Fruit fly (Drosophila melanogaster) whole organism, embryonic: ENCODE results near the gene CG7029.

Source experiments
- CG10209 ChIP-seq: fragments of 200-800 bp; sonication (Bioruptor generic); optimal IDR thresholded peaks from 3 replicates; lab custom pipeline; 2017; ENCODE audit warnings: missing biosample characterization, mild to moderate bottlenecking, missing genetic modification characterization, missing genetic modification reagents
- CG1024 ChIP-seq: fragments of 200-800 bp; sonication (Bioruptor generic); IDR thresholded peaks from 2 replicates; pipeline ENCODE4 v1.3.6; 2022; ENCODE audit warnings: missing biosample characterization, missing genetic modification characterization
- CG15011 ChIP-seq: fragments of 200-800 bp; sonication (Bioruptor generic); optimal IDR thresholded peaks from 3 replicates; lab custom pipeline; 2018; ENCODE audit warnings: missing biosample characterization, mild to moderate bottlenecking, missing genetic modification characterization
- CG1792 ChIP-seq: fragments of 200-800 bp; sonication (Bioruptor generic); optimal IDR thresholded peaks from 2 replicates; lab custom pipeline; 2016; ENCODE audit warnings: missing biosample characterization, missing genetic modification characterization
- CG32532 ChIP-seq: fragments of 200-800 bp; sonication (Bioruptor generic); IDR thresholded peaks from 2 replicates; pipeline ENCODE4 v1.3.6; 2022; ENCODE audit warnings: missing biosample characterization, missing genetic modification characterization
- CG3407 ChIP-seq: fragments of 200-800 bp; sonication (Bioruptor generic); optimal IDR thresholded peaks from 2 replicates; lab custom pipeline; 2018; ENCODE audit warnings: missing biosample characterization, mild to moderate bottlenecking, missing genetic modification characterization
- CG34224 ChIP-seq: fragments of 200-800 bp; sonication (Bioruptor generic); IDR thresholded peaks from 3 replicates; pipeline ENCODE4 v1.3.6; 2022; ENCODE audit warnings: missing biosample characterization, missing genetic modification characterization; ENCODE audit not compliant: partially characterized antibody
- CG3847 ChIP-seq: fragments of 200-800 bp; sonication (Bioruptor generic); IDR thresholded peaks from 2 replicates; pipeline ENCODE4 v1.3.6; 2022; ENCODE audit warnings: missing biosample characterization, missing genetic modification characterization
- CG4282 ChIP-seq: fragments of 200-800 bp; sonication (Bioruptor generic); optimal IDR thresholded peaks from 2 replicates; lab custom pipeline; 2016; ENCODE audit warnings: missing biosample characterization, missing genetic modification characterization
- CG4730 ChIP-seq: fragments of 200-800 bp; sonication (Bioruptor generic); IDR thresholded peaks from 2 replicates; pipeline ENCODE4 v1.3.6; 2022; ENCODE audit warnings: missing biosample characterization, missing genetic modification characterization
- CG4854 ChIP-seq: fragments of 200-800 bp; sonication (Bioruptor generic); optimal IDR thresholded peaks from 2 replicates; lab custom pipeline; 2016; ENCODE audit warnings: missing biosample characterization, missing genetic modification characterization, inconsistent platforms
- CG6683 ChIP-seq: fragments of 200-800 bp; sonication (Bioruptor generic); optimal IDR thresholded peaks from 2 replicates; lab custom pipeline; 2017; ENCODE audit warnings: missing biosample characterization, mild to moderate bottlenecking, missing genetic modification characterization, missing genetic modification reagents
- CG7372 ChIP-seq: fragments of 200-800 bp; sonication (Bioruptor generic); IDR thresholded peaks from 2 replicates; pipeline ENCODE4 v1.3.6; 2022; ENCODE audit warnings: missing biosample characterization, missing genetic modification characterization
- CG7928 ChIP-seq: fragments of 200-800 bp; sonication (Bioruptor generic); optimal IDR thresholded peaks from 2 replicates; lab custom pipeline; 2017; ENCODE audit warnings: missing biosample characterization, mild to moderate bottlenecking, missing genetic modification characterization
- CG8281 ChIP-seq: fragments of 200-800 bp; sonication (Bioruptor generic); optimal IDR thresholded peaks from 2 replicates; lab custom pipeline; 2018; ENCODE audit warnings: missing biosample characterization, mild to moderate bottlenecking, missing genetic modification characterization, moderate library complexity
- Chrac-16 ChIP-seq: fragments of 200-800 bp; sonication (Bioruptor generic); optimal IDR thresholded peaks from 3 replicates; lab custom pipeline; 2016; ENCODE audit warnings: missing biosample characterization, missing genetic modification characterization
- D19A ChIP-seq: fragments of 200-800 bp; optimal IDR thresholded peaks from 3 replicates; lab custom pipeline; 2019; ENCODE audit warnings: missing biosample characterization, mild to moderate bottlenecking, missing genetic modification characterization, moderate library complexity
- Dfd ChIP-seq, 2 experiments: fragments of >200 bp; optimal IDR thresholded peaks; 2 replicates each; lab custom pipeline; 2017; ENCODE audit warnings: missing biosample characterization in 2 of 2, missing genetic modification characterization in 2 of 2
- ERR ChIP-seq: fragments of 200-800 bp; sonication (Bioruptor generic); optimal IDR thresholded peaks from 2 replicates; lab custom pipeline; 2016; ENCODE audit warnings: missing biosample characterization, missing genetic modification characterization
- Ets65A ChIP-seq: fragments of 200-800 bp; sonication (Bioruptor generic); peaks from one replicate; lab custom pipeline; 2016; ENCODE audit warnings: missing biosample characterization, missing genetic modification characterization
- Fer3 ChIP-seq: fragments of 200-800 bp; sonication (Bioruptor generic); optimal IDR thresholded peaks from 2 replicates; lab custom pipeline; 2018; ENCODE audit warnings: missing biosample characterization, mild to moderate bottlenecking, missing genetic modification characterization, moderate library complexity
- Gsc ChIP-seq: fragments of 200-800 bp; sonication (Bioruptor generic); IDR thresholded peaks from 2 replicates; pipeline ENCODE4 v1.3.6; 2022; ENCODE audit warnings: missing biosample characterization, missing genetic modification characterization
- H15 ChIP-seq: fragments of 200-800 bp; sonication (Bioruptor generic); IDR thresholded peaks from 3 replicates; pipeline ENCODE4 v1.3.6; 2022; ENCODE audit warnings: missing biosample characterization, missing genetic modification characterization
- HmgZ ChIP-seq: fragments of 200-800 bp; sonication (Bioruptor generic); optimal IDR thresholded peaks from 2 replicates; lab custom pipeline; 2018; ENCODE audit warnings: missing biosample characterization, mild to moderate bottlenecking, missing genetic modification characterization
- Mad ChIP-seq: fragments of 200-800 bp; sonication (Bioruptor generic); optimal IDR thresholded peaks from 2 replicates; lab custom pipeline; 2016; ENCODE audit warnings: missing biosample characterization, missing genetic modification characterization
- NC2α ChIP-seq: fragments of 200-800 bp; sonication (Bioruptor generic); optimal IDR thresholded peaks from 2 replicates; lab custom pipeline; 2016; ENCODE audit warnings: missing biosample characterization, missing genetic modification characterization
- NC2β ChIP-seq: fragments of 200-800 bp; sonication (Bioruptor generic); optimal IDR thresholded peaks from 2 replicates; lab custom pipeline; 2016; ENCODE audit warnings: missing biosample characterization, missing genetic modification characterization
- Neu2 ChIP-seq: fragments of 200-800 bp; sonication (Bioruptor generic); optimal IDR thresholded peaks from 3 replicates; lab custom pipeline; 2016; ENCODE audit warnings: missing biosample characterization, missing genetic modification characterization, borderline replicate concordance
- Poxn ChIP-seq: fragments of 200-800 bp; sonication (Bioruptor generic); IDR thresholded peaks from 2 replicates; pipeline ENCODE4 v1.3.6; 2022; ENCODE audit warnings: missing biosample characterization, missing genetic modification characterization
- Ptx1 ChIP-seq: fragments of 200-800 bp; sonication (Bioruptor generic); IDR thresholded peaks from 2 replicates; pipeline ENCODE4 v1.3.6; 2022; ENCODE audit warnings: missing biosample characterization, missing genetic modification characterization
- Sin3A ChIP-seq: fragments of >200 bp; optimal IDR thresholded peaks from 2 replicates; lab custom pipeline; 2018
- Spps ChIP-seq: fragments of 200-800 bp; sonication (Bioruptor generic); optimal IDR thresholded peaks from 2 replicates; lab custom pipeline; 2018; ENCODE audit warnings: missing biosample characterization, mild to moderate bottlenecking, missing genetic modification characterization
- Taf1 ChIP-seq: fragments of 200-800 bp; sonication (Bioruptor generic); IDR thresholded peaks from 2 replicates; pipeline ENCODE4 v1.3.6; 2022; ENCODE audit warnings: missing biosample characterization, missing genetic modification characterization
- ato ChIP-seq: fragments of 200-800 bp; sonication (Bioruptor generic); IDR thresholded peaks from 2 replicates; pipeline ENCODE4 v1.3.6; 2022; ENCODE audit warnings: missing biosample characterization, missing genetic modification characterization; ENCODE audit not compliant: partially characterized antibody
- cas ChIP-seq: fragments of 200-800 bp; sonication (Bioruptor generic); IDR thresholded peaks from 2 replicates; pipeline ENCODE4 v1.3.6; 2022; ENCODE audit warnings: missing biosample characterization, missing genetic modification characterization
- dmrt99B ChIP-seq: fragments of 200-800 bp; sonication (Bioruptor generic); optimal IDR thresholded peaks from 2 replicates; lab custom pipeline; 2018; ENCODE audit warnings: missing biosample characterization, mild to moderate bottlenecking, missing genetic modification characterization, moderate library complexity
- esg ChIP-seq: fragments of 200-800 bp; sonication (Bioruptor generic); conservative IDR thresholded peaks from 2 replicates; pipeline ENCODE4 v1.3.6; 2022; ENCODE audit warnings: missing biosample characterization, missing genetic modification characterization
- gcm ChIP-seq: fragments of 200-800 bp; sonication (Bioruptor generic); optimal IDR thresholded peaks from 2 replicates; lab custom pipeline; 2019; ENCODE audit warnings: missing biosample characterization, mild to moderate bottlenecking, missing genetic modification characterization, moderate library complexity
- gsb ChIP-seq: fragments of 200-800 bp; sonication (Bioruptor generic); IDR thresholded peaks from 2 replicates; pipeline ENCODE4 v1.3.6; 2022; ENCODE audit warnings: missing biosample characterization, missing genetic modification characterization
- ken ChIP-seq: fragments of 200-800 bp; sonication (Bioruptor generic); IDR thresholded peaks from 3 replicates; pipeline ENCODE4 v1.3.6; 2022; ENCODE audit warnings: missing biosample characterization, missing genetic modification characterization
- kni ChIP-seq: fragments of 200-800 bp; sonication (Bioruptor generic); optimal IDR thresholded peaks from 3 replicates; lab custom pipeline; 2017; ENCODE audit warnings: mild to moderate bottlenecking, missing biosample characterization, missing genetic modification reagents, missing genetic modification characterization
- pzg ChIP-seq: fragments of 200-800 bp; sonication (Bioruptor generic); optimal IDR thresholded peaks from 3 replicates; lab custom pipeline; 2018; ENCODE audit warnings: missing biosample characterization, mild to moderate bottlenecking, missing genetic modification characterization, moderate library complexity
- ranshi ChIP-seq: fragments of 200-800 bp; sonication (Bioruptor generic); IDR thresholded peaks from 2 replicates; pipeline ENCODE4 v1.3.6; 2022; ENCODE audit warnings: missing biosample characterization, missing genetic modification characterization
- repo ChIP-seq: fragments of 200-800 bp; sonication (Bioruptor generic); optimal IDR thresholded peaks from 2 replicates; lab custom pipeline; 2016; ENCODE audit warnings: missing biosample characterization, missing genetic modification characterization
- row ChIP-seq: fragments of 200-800 bp; sonication (Bioruptor generic); IDR thresholded peaks from 3 replicates; pipeline ENCODE4 v1.3.6; 2022; ENCODE audit warnings: missing biosample characterization, missing genetic modification characterization
- scrt ChIP-seq: fragments of 200-800 bp; sonication (Bioruptor generic); optimal IDR thresholded peaks from 2 replicates; lab custom pipeline; 2018; ENCODE audit warnings: missing biosample characterization, mild to moderate bottlenecking, missing genetic modification characterization, moderate library complexity
- sens-2 ChIP-seq: fragments of 200-800 bp; sonication (Bioruptor generic); IDR thresholded peaks from 2 replicates; pipeline ENCODE4 v1.3.6; 2022; ENCODE audit warnings: missing biosample characterization, missing genetic modification characterization
- ssp ChIP-seq: fragments of 200-800 bp; sonication (Bioruptor generic); IDR thresholded peaks from 2 replicates; pipeline ENCODE4 v1.3.6; 2022; ENCODE audit warnings: missing biosample characterization, missing genetic modification characterization
- stc ChIP-seq: fragments of 200-800 bp; sonication (Bioruptor generic); IDR thresholded peaks from 2 replicates; pipeline ENCODE4 v1.3.6; 2022; ENCODE audit warnings: missing biosample characterization, missing genetic modification characterization
- tup ChIP-seq: fragments of 200-800 bp; sonication (Bioruptor generic); optimal IDR thresholded peaks from 2 replicates; lab custom pipeline; 2016; ENCODE audit warnings: missing biosample characterization, mild to moderate bottlenecking, missing genetic modification characterization, moderate library complexity

The CG7029 gene

dm6 chr3R:22724149-22724973 is 26.3 kb upstream of the CG7029 start, which contains the start of gene Irp-1A (continued):
- peak; percentile 86 for TF ChIP-seq row
- TF ChIP-seq Fer3: peak; percentile 79
- peak; percentile 62 for TF ChIP-seq Spps
- TF ChIP-seq D19A (tag; lab: Kevin White, UChicago): peak; percentile 78
- TF ChIP-seq Gsc (GFP tag; lab: Robert Waterston, UW): no peak
- TF ChIP-seq pzg (GFP tag; lab: Kevin White, UChicago): peak; percentile 59
- peak; percentile 86 for TF ChIP-seq CG34224 (GFP tag; lab: Robert Waterston, UW)
- TF ChIP-seq repo (GFP tag; lab: Kevin White, UChicago): no peak
- TF ChIP-seq ssp (GFP tag; lab: Robert Waterston, UW): peak; percentile 42
- no peak for TF ChIP-seq Mad
- TF ChIP-seq Chrac-16 (GFP tag; lab: Kevin White, UChicago): peak; percentile 57
- TF ChIP-seq gcm (GFP tag; lab: Kevin White, UChicago): peak; percentile 84
- TF ChIP-seq CG6683 (GFP tag; lab: Kevin White, UChicago): peak; percentile 66
- TF ChIP-seq CG7928 (GFP tag; lab: Kevin White, UChicago): peak; percentile 12
- peak; percentile 71 for TF ChIP-seq CG3847 (GFP tag; lab: Robert Waterston, UW)
- TF ChIP-seq Ets65A (GFP tag; lab: Kevin White, UChicago): no peak
- TF ChIP-seq sens-2 (GFP tag; lab: Robert Waterston, UW): no peak
- TF ChIP-seq CG4730 (GFP tag; lab: Robert Waterston, UW): peak; percentile 70
- TF ChIP-seq ERR: no peak
- TF ChIP-seq dmrt99B (tag; lab: Kevin White, UChicago): peak; percentile 83
- TF ChIP-seq esg: peak; percentile 47; the same call in 1 of the 2 replicates
- no peak for TF ChIP-seq Dfd (GFP tag; optimal IDR thresholded peaks at IDR 0.05; lab: Kevin White, UChicago)
- TF ChIP-seq ranshi (GFP tag; lab: Robert Waterston, UW): peak; percentile 75
- no peak for TF ChIP-seq tup (GFP tag; lab: Kevin White, UChicago)
- peak; percentile 78 for TF ChIP-seq stc (GFP tag; lab: Robert Waterston, UW)
- peak; percentile 38; the same call in 1 of the 2 replicates for TF ChIP-seq CG1024 (GFP tag; lab: Robert Waterston, UW)
- peak; percentile 89 for TF ChIP-seq CG32532 (GFP tag; lab: Robert Waterston, UW)
- peak; percentile 71 for TF ChIP-seq CG10209 (GFP tag; lab: Kevin White, UChicago)
- no peak for TF ChIP-seq CG8281 (tag; lab: Kevin White, UChicago)
- no peak for TF ChIP-seq CG4282 (GFP tag; lab: Kevin White, UChicago)
- peak; percentile 45; the same call in 1 of the 3 replicates for TF ChIP-seq H15 (GFP tag; lab: Robert Waterston, UW)
- TF ChIP-seq ken: peak; percentile 56; the same call in 1 of the 3 replicates
- 0 out of 2 replicates have a peak, but pooled peaks have one; percentile 26 for TF ChIP-seq Taf1 (GFP tag; lab: Robert Waterston, UW)
- peak; percentile 41 for TF ChIP-seq ato (GFP tag; lab: Robert Waterston, UW)
- TF ChIP-seq Ptx1 (GFP tag; lab: Robert Waterston, UW): peak; percentile 80
- no peak for TF ChIP-seq kni (GFP tag; lab: Kevin White, UChicago)
- no peak for TF ChIP-seq CG4854
- peak; percentile 18 for TF ChIP-seq CG1792
- peak; percentile 51; the same call in 1 of the 2 replicates for TF ChIP-seq gsb (GFP tag; lab: Robert Waterston, UW)
- peak; percentile 37 for TF ChIP-seq scrt (GFP tag; lab: Kevin White, UChicago)
- TF ChIP-seq cas (GFP tag; lab: Robert Waterston, UW): peak; percentile 28; the same call in 1 of the 2 replicates
- peak; percentile 40 for TF ChIP-seq CG15011 (GFP tag; lab: Kevin White, UChicago)
- peak; percentile 44 for TF ChIP-seq CG3407 (GFP tag; lab: Kevin White, UChicago)
- no peak for TF ChIP-seq NC2β
- peak; percentile 2 for TF ChIP-seq Sin3A (lab: Kevin White, UChicago)
- no peak for TF ChIP-seq NC2α (GFP tag; lab: Kevin White, UChicago)
- no peak for TF ChIP-seq Poxn (GFP tag; lab: Robert Waterston, UW)
- peak; percentile 57; the same call in 1 of the 2 replicates for TF ChIP-seq CG7372 (GFP tag; lab: Robert Waterston, UW)
- no peak for TF ChIP-seq Neu2
- peak; percentile 76 for TF ChIP-seq HmgZ (tag; lab: Kevin White, UChicago)
